Fruit fly (Drosophila melanogaster): ENCODE measurements around the gene CG32459.
A peak's percentile ranks its signal among the peaks of the same experiment; 100 is the strongest.

CG32459 gene

dm6 chr3L:22839726-22840228, 16.1 kb downstream of the CG32459 start:
- TF ChIP-seq CG17801 (GFP tag; optimal IDR thresholded peaks at IDR 0.05; ENCODE audit: partially characterized antibody) = no peak

- no peak for TF ChIP-seq CG17801 (GFP tag; optimal IDR thresholded peaks at IDR 0.05; ENCODE audit: partially characterized antibody)
Observed at dm6 chr3L:22839243-22839642, 16.6 kb downstream of the CG32459 start.

dm6 chr3L:22837651-22838614, 17.9 kb downstream of the CG32459 start:
- TF ChIP-seq CG17801 (GFP tag; optimal IDR thresholded peaks at IDR 0.05; ENCODE audit: partially characterized antibody) = no peak

dm6 chr3L:22836768-22837167, 19.1 kb downstream of the CG32459 start, which contains the start of the genes CG11226 and CG45428:
TSS of gene CG11226 (plus strand) at chr3L:22837068.
TSS of gene CG45428 (minus strand) at chr3L:22837070.
- TF ChIP-seq CG17801 (GFP tag; optimal IDR thresholded peaks at IDR 0.05; ENCODE audit: partially characterized antibody) = no peak

dm6 chr3L:22835144-22835964, 20.5 kb downstream of the CG32459 start, which contains the start of gene jim:
TSS of gene jim (minus strand) at chr3L:22835194.
- TF ChIP-seq CG17801 (GFP tag; optimal IDR thresholded peaks at IDR 0.05; ENCODE audit: partially characterized antibody) = peak; percentile 21

- TF ChIP-seq CG17801 (GFP tag; optimal IDR thresholded peaks at IDR 0.05; ENCODE audit: partially characterized antibody) = peak; percentile 71
Observed at dm6 chr3L:22830132-22830697, 25.6 kb downstream of the CG32459 start.

dm6 chr3L:22826236-22826635, 29.6 kb downstream of the CG32459 start:
- TF ChIP-seq CG17801 (GFP tag; optimal IDR thresholded peaks at IDR 0.05; ENCODE audit: partially characterized antibody) = peak; percentile 84

- peak; percentile 43 for TF ChIP-seq CG17801 (GFP tag; optimal IDR thresholded peaks at IDR 0.05; ENCODE audit: partially characterized antibody)
Observed at dm6 chr3L:22824668-22825192, 31.1 kb downstream of the CG32459 start.

dm6 chr3L:22823230-22823629, 32.6 kb downstream of the CG32459 start:
- no peak for TF ChIP-seq CG17801 (GFP tag; optimal IDR thresholded peaks at IDR 0.05; ENCODE audit: partially characterized antibody)

dm6 chr3L:22822544-22823175, 33.2 kb downstream of the CG32459 start:
- TF ChIP-seq CG17801 (GFP tag; optimal IDR thresholded peaks at IDR 0.05; ENCODE audit: partially characterized antibody) = peak; percentile 97

- TF ChIP-seq CG17801 (GFP tag; optimal IDR thresholded peaks at IDR 0.05; ENCODE audit: partially characterized antibody) = no peak
Observed at dm6 chr3L:22821377-22821776, 34.5 kb downstream of the CG32459 start.

- no peak for TF ChIP-seq CG17801 (GFP tag; optimal IDR thresholded peaks at IDR 0.05; ENCODE audit: partially characterized antibody)
Observed at dm6 chr3L:22820190-22820589, 35.7 kb downstream of the CG32459 start.

Measured in ovary, adult (tissue).